Worm (Caenorhabditis elegans) whole organism, late embryonic: ENCODE data around the gene C27A2.8.

Experiments
- K09A11.1 ChIP-seq: sonication (generic microtip); optimal IDR thresholded peaks from 2 replicates; lab custom pipeline; 2017; ENCODE audit warnings: antibody characterized with exemption, mild to moderate bottlenecking, missing genetic modification characterization, missing compliant biosample characterization; ENCODE audit not compliant: insufficient read depth
- ceh-18 ChIP-seq: sonication (generic microtip); optimal IDR thresholded peaks from 2 replicates; lab custom pipeline; 2016; ENCODE audit warnings: missing genetic modification characterization, missing compliant biosample characterization
- ceh-19 ChIP-seq: fragments of 200-800 bp; sonication (Bioruptor generic); optimal IDR thresholded peaks from 2 replicates; lab custom pipeline; 2018; ENCODE audit warnings: mild to moderate bottlenecking, missing genetic modification characterization, missing compliant biosample characterization
- ceh-24 ChIP-seq: sonication (generic microtip); optimal IDR thresholded peaks from 2 replicates; lab custom pipeline; 2016; ENCODE audit warnings: mild to moderate bottlenecking, missing genetic modification characterization, missing compliant biosample characterization
- ceh-31 ChIP-seq: sonication (generic microtip); optimal IDR thresholded peaks from 2 replicates; lab custom pipeline; 2016; ENCODE audit warnings: missing genetic modification characterization, missing compliant biosample characterization
- ceh-34 ChIP-seq: sonication (generic microtip); optimal IDR thresholded peaks from 2 replicates; lab custom pipeline; 2016; ENCODE audit warnings: mild to moderate bottlenecking, missing genetic modification characterization, missing compliant biosample characterization
- che-1 ChIP-seq: sonication (generic microtip); optimal IDR thresholded peaks from 2 replicates; lab custom pipeline; 2016; ENCODE audit warnings: mild to moderate bottlenecking, missing genetic modification characterization, missing compliant biosample characterization
- dmd-4 ChIP-seq: sonication (generic microtip); optimal IDR thresholded peaks from 2 replicates; lab custom pipeline; 2016; ENCODE audit warnings: borderline replicate concordance, missing genetic modification characterization, missing compliant biosample characterization
- dve-1 ChIP-seq: sonication (generic microtip); optimal IDR thresholded peaks from 2 replicates; lab custom pipeline; 2017; ENCODE audit warnings: antibody characterized with exemption, mild to moderate bottlenecking, missing genetic modification characterization, missing compliant biosample characterization
- elt-2 ChIP-seq: sonication (generic microtip); optimal IDR thresholded peaks from 2 replicates; lab custom pipeline; 2016; ENCODE audit warnings: missing genetic modification reagents, missing genetic modification characterization, missing compliant biosample characterization
- fax-1 ChIP-seq: sonication (generic microtip); optimal IDR thresholded peaks from 2 replicates; lab custom pipeline; 2016; ENCODE audit warnings: missing genotype, missing genetic modification characterization, missing compliant biosample characterization
- fkh-10 ChIP-seq: fragments of 150-350 bp; optimal IDR thresholded peaks from 2 replicates; lab custom pipeline; 2014; ENCODE audit warnings: missing biosample characterization, missing genetic modification reagents, missing genetic modification characterization
- hlh-13 ChIP-seq: fragments of 200-800 bp; sonication (Bioruptor generic); optimal IDR thresholded peaks from 2 replicates; lab custom pipeline; 2018; ENCODE audit warnings: mild to moderate bottlenecking, missing genetic modification characterization, missing compliant biosample characterization
- hlh-15 ChIP-seq: sonication (generic microtip); optimal IDR thresholded peaks from 2 replicates; lab custom pipeline; 2016; ENCODE audit warnings: missing genetic modification characterization, missing compliant biosample characterization
- hlh-30 ChIP-seq: sonication (generic microtip); optimal IDR thresholded peaks from 2 replicates; lab custom pipeline; 2017; ENCODE audit warnings: antibody characterized with exemption, missing genetic modification characterization, missing compliant biosample characterization; ENCODE audit not compliant: insufficient read depth
- hlh-8 ChIP-seq: sonication (generic microtip); optimal IDR thresholded peaks from 2 replicates; lab custom pipeline; 2016; ENCODE audit warnings: missing genotype, missing genetic modification characterization, missing compliant biosample characterization
- mec-3 ChIP-seq: sonication (generic microtip); optimal IDR thresholded peaks from 2 replicates; lab custom pipeline; 2016; ENCODE audit warnings: borderline replicate concordance, missing genetic modification characterization, missing compliant biosample characterization
- nfya-1 ChIP-seq: sonication (generic microtip); optimal IDR thresholded peaks from 2 replicates; lab custom pipeline; 2017; ENCODE audit warnings: missing genetic modification characterization, mild to moderate bottlenecking, missing compliant biosample characterization, antibody characterized with exemption, moderate library complexity
- nhr-232 ChIP-seq: sonication (generic microtip); optimal IDR thresholded peaks from 2 replicates; lab custom pipeline; 2016; ENCODE audit warnings: missing genetic modification characterization, missing compliant biosample characterization
- npax-4 ChIP-seq: sonication (generic microtip); optimal IDR thresholded peaks from 2 replicates; lab custom pipeline; 2016; ENCODE audit warnings: missing genetic modification characterization, missing compliant biosample characterization
- pat-9 ChIP-seq: fragments of 200-800 bp; sonication (Bioruptor generic); optimal IDR thresholded peaks from 2 replicates; lab custom pipeline; 2018; ENCODE audit warnings: mild to moderate bottlenecking, missing genetic modification characterization, moderate library complexity, missing compliant biosample characterization
- pax-1 ChIP-seq: fragments of 150-350 bp; optimal IDR thresholded peaks from 2 replicates; lab custom pipeline; 2014; ENCODE audit warnings: missing biosample characterization, missing genetic modification characterization
- pha-2 ChIP-seq: sonication (generic microtip); optimal IDR thresholded peaks from 2 replicates; lab custom pipeline; 2017; ENCODE audit warnings: mild to moderate bottlenecking, missing genetic modification characterization, missing compliant biosample characterization
- pha-4 ChIP-seq: fragments of 150-350 bp; optimal IDR thresholded peaks from 2 replicates; lab custom pipeline; 2018; ENCODE audit warnings: missing biosample characterization, missing genetic modification reagents, missing genetic modification characterization
- pqm-1 ChIP-seq: sonication (generic microtip); optimal IDR thresholded peaks from 2 replicates; lab custom pipeline; 2016; ENCODE audit warnings: missing genetic modification characterization, missing compliant biosample characterization
- sox-2 ChIP-seq: fragments of 200-800 bp; sonication (Bioruptor generic); IDR thresholded peaks from 2 replicates; pipeline ENCODE4 v1.3.6; 2022; ENCODE audit warnings: missing genetic modification reagents, missing genetic modification characterization, missing compliant biosample characterization
- sox-4 ChIP-seq: sonication (generic microtip); optimal IDR thresholded peaks from 2 replicates; lab custom pipeline; 2017; ENCODE audit warnings: mild to moderate bottlenecking, missing genetic modification characterization, inconsistent platforms, missing compliant biosample characterization
- syd-9 ChIP-seq: sonication (generic microtip); optimal IDR thresholded peaks from 2 replicates; lab custom pipeline; 2016; ENCODE audit warnings: mild to moderate bottlenecking, missing genetic modification characterization, moderate library complexity, missing compliant biosample characterization
- tbx-7 ChIP-seq: sonication (generic microtip); optimal IDR thresholded peaks from 2 replicates; lab custom pipeline; 2016; ENCODE audit warnings: missing genotype, missing genetic modification characterization, missing compliant biosample characterization
- ttx-3 ChIP-seq: sonication (generic microtip); optimal IDR thresholded peaks from 2 replicates; lab custom pipeline; 2016; ENCODE audit warnings: missing genetic modification reagents, missing genetic modification characterization, missing compliant biosample characterization
- unc-3 ChIP-seq, 2 experiments: fragments of 200-800 bp in 1 of 2; sonication (Bioruptor generic) in 1 of 2; sonication (generic microtip) in 1 of 2; conservative IDR thresholded peaks in 1 of 2; optimal IDR thresholded peaks in 1 of 2; 2 replicates each; pipeline versions ENCODE4 v1.3.6 to Lab custom; 2016 to 2022; ENCODE audit warnings: missing compliant biosample characterization in 2 of 2, missing genetic modification characterization in 2 of 2, missing genetic modification reagents in 1 of 2
- unc-55 ChIP-seq: sonication (generic microtip); optimal IDR thresholded peaks from 2 replicates; lab custom pipeline; 2017; ENCODE audit warnings: missing biosample characterization, missing genetic modification reagents, missing genetic modification characterization
- ztf-16 ChIP-seq: sonication (generic microtip); optimal IDR thresholded peaks from 2 replicates; lab custom pipeline; 2017; ENCODE audit warnings: missing genetic modification characterization, missing compliant biosample characterization

C27A2.8 gene

DNA sequence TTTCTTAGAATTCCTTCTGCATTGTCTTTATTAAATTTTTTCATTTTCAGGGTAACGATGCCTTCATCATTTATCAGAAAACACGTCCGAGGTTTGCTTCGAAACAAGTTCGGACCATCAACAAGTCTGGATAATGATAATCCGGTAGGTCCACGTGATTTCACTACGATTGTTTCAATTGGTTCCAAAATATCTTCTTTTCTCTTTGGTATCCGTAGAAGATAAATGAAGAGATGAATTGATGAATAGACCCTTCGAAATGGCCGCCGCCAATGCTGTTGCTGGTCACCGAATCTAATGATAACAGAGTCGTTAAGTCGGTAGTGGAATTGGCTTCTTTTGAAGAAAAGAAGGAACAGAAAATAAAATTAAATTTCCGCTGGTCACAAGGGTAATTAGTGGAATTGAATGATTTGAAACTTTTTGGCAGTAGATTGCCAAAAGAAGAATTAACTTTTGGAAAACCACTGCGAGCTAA lies 17.9 kb downstream of the C27A2.8 start, which contains the start of gene F33G12.6:
TSS of gene F33G12.6 (plus strand) at position 51 of the 478 bp plus-strand sequence.
- TF ChIP-seq hlh-13 (GFP tag; lab: Kevin White, UChicago), result no peak
- no peak for TF ChIP-seq ceh-18 (tag; lab: Kevin White, UChicago)
- no peak for TF ChIP-seq npax-4 (tag; lab: Kevin White, UChicago)
- no peak for TF ChIP-seq ceh-34
- no peak for TF ChIP-seq pha-2 (tag; lab: Kevin White, UChicago)
- TF ChIP-seq dmd-4 (tag; lab: Kevin White, UChicago), result no peak
- TF ChIP-seq pqm-1 (tag; lab: Kevin White, UChicago), result no peak
- TF ChIP-seq hlh-8 (tag; lab: Kevin White, UChicago), result no peak
- TF ChIP-seq fax-1 (tag; lab: Kevin White, UChicago), result no peak

DNA sequence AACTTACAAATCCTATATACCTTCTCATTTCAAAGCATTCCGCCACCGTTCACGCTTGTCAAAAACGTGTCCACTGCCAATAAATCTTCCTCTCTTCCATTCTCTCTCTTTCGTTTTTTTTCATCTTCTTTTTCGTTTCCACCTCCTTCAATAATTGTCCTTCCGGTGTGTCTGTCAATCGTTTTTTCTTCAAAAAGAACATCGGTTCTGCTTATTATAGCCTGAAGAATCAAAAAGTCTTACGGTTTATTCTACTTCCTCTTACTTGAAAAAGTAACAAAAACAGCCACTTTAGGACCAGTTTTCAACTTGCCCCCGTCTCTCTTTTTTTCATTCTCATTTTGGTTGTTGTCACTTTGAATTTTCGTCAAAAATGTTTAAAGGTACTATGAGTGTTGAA lies 18.6 kb downstream of the C27A2.8 start:
- TF ChIP-seq pax-1 (tag; lab: Kevin White, UChicago) (no peak), ztf-16 (tag; lab: Kevin White, UChicago) (no peak), nhr-232 (tag; lab: Kevin White, UChicago) (no peak), pat-9 (tag; lab: Kevin White, UChicago) (no peak), ceh-31 (tag; lab: Kevin White, UChicago) (no peak), hlh-13 (GFP tag; lab: Kevin White, UChicago) (no peak), fkh-10 (no peak), ceh-19 (no peak), dve-1 (tag; lab: Kevin White, UChicago) (no peak), tbx-7 (no peak), pha-4 (tag; lab: Kevin White, UChicago) (no peak), mec-3 (tag; lab: Kevin White, UChicago) (no peak), sox-2 (no peak), ttx-3 (tag; lab: Kevin White, UChicago) (no peak), sox-4 (tag; lab: Kevin White, UChicago) (no peak)
- TF ChIP-seq, all 69 proteins: peak for 0

DNA sequence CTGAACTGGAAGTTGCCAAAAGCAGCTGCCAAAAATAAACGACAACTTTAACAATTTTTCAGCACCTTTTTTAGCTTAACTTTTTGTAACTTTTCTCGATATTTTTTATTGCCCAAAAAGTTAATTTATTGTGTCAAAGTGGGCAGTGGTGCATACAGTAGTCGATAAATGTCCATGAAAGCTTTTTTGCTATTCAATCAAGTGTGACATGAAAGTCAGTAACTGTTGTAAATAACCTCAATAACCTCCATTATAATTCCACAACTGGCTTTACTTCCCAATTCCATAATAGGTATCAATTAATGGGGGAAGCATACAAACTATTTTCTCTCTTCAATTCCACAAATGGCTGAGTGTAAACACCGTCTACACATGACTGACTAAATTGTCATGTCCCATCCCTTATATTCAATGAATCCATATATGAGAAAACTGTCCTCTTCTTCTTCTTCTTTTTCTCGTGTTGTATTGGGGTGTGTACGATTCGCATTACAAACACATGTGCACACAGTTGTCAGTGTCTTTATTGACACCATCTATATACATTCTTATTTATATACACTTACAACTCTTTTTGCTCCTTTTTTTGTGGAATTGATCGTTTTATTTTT lies 19.6 kb downstream of the C27A2.8 start:
- TF ChIP-seq ceh-19, result no peak
- TF ChIP-seq K09A11.1, result no peak
- TF ChIP-seq unc-55 (GFP tag; lab: Kevin White, UChicago), result no peak
- TF ChIP-seq ceh-31 (tag; lab: Kevin White, UChicago), result peak; percentile 18
- no peak for TF ChIP-seq nhr-232 (tag; lab: Kevin White, UChicago)
- TF ChIP-seq che-1 (tag; lab: Kevin White, UChicago), result no peak
- TF ChIP-seq, all 69 proteins: peak for 1

DNA sequence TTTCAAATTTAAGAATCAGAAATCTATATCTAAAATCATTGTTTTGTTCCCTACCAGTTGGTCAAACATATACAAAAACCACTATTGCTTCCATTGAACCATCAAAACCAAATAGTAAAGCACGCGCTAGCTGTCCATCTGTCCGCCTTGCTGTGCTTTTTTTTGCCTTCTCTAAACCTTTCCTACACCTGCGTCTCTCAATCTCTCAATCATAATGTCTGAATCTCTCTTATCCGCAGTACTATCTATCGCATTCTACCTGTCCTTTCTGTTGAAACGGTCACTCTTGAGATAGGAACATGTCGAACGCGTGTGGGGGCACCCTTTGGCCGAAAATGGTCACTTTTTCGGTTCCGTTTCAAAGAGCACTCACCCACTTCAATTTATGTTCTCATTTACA lies 20.6 kb downstream of the C27A2.8 start:
- no peak for TF ChIP-seq ceh-18 (tag; lab: Kevin White, UChicago)
- TF ChIP-seq hlh-15 (tag; lab: Kevin White, UChicago), result no peak
- TF ChIP-seq unc-3 (GFP tag; conservative IDR thresholded peaks at IDR 0.05; lab: Robert Waterston, UW), result no peak
- TF ChIP-seq unc-3 (tag; optimal IDR thresholded peaks at IDR 0.05; lab: Kevin White, UChicago), result no peak
- TF ChIP-seq elt-2 (tag; lab: Kevin White, UChicago), result peak; percentile 74
- TF ChIP-seq ceh-24, result no peak
- no peak for TF ChIP-seq syd-9
- TF ChIP-seq ttx-3 (tag; lab: Kevin White, UChicago), result no peak
- no peak for TF ChIP-seq hlh-30 (tag; lab: Kevin White, UChicago)
- peak; percentile 24 for TF ChIP-seq nfya-1 (tag; lab: Kevin White, UChicago)
